Fruit fly (Drosophila melanogaster): ENCODE results near the gene RtcB.

The RtcB gene

dm6 chr2L:19472256-19472655 lies 41.8 kb downstream of the RtcB start:
- TF ChIP-seq CG12768 (GFP tag; optimal IDR thresholded peaks at IDR 0.05) (no peak), tj (GFP tag; optimal IDR thresholded peaks at IDR 0.05) (peak; percentile 100)

DNA sequence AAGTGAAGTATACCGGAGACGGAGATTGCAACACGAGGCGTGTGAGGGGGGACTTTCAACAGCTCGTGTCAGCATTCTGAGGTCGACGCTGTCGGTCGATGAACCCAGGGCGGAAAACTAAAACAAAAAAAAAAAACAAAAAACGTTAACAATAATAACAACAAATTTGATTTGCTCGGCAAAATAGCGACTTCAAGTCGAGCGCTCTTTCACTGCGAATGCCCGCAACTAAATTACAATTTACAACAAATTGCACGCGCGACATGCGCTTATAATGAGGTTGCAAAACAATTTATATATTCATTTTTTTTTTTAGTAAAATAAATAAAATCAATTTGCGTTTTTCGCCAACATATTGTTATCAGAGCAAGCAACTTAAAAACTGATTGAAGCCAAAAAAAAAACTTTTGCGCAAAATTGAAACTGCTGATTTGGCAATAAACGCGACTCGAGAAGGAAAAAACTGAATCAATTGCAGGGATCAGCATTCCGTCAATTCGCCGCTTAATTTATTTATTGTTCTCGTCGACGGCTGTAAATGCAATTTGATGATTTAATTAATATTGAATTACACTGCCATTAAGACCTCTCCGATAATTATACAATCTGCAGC lies 43.1 kb downstream of the RtcB start:
- no peak for TF ChIP-seq Clk (GFP tag; optimal IDR thresholded peaks at IDR 0.05)
- peak; percentile 7 for TF ChIP-seq Mnt (GFP tag; optimal IDR thresholded peaks at IDR 0.05)
- no peak for TF ChIP-seq Hr96 (GFP tag; optimal IDR thresholded peaks at IDR 0.05)
- no peak for TF ChIP-seq CG33017 (tag; optimal IDR thresholded peaks at IDR 0.05)
- peak; percentile 41 for TF ChIP-seq kay (GFP tag; ENCODE audit: borderline replicate concordance)
- no peak for TF ChIP-seq CG12768 (GFP tag; optimal IDR thresholded peaks at IDR 0.05)
- TF ChIP-seq CG7101 (tag; optimal IDR thresholded peaks at IDR 0.05) = no peak
- peak; percentile 100 for TF ChIP-seq tj (GFP tag; optimal IDR thresholded peaks at IDR 0.05)

DNA sequence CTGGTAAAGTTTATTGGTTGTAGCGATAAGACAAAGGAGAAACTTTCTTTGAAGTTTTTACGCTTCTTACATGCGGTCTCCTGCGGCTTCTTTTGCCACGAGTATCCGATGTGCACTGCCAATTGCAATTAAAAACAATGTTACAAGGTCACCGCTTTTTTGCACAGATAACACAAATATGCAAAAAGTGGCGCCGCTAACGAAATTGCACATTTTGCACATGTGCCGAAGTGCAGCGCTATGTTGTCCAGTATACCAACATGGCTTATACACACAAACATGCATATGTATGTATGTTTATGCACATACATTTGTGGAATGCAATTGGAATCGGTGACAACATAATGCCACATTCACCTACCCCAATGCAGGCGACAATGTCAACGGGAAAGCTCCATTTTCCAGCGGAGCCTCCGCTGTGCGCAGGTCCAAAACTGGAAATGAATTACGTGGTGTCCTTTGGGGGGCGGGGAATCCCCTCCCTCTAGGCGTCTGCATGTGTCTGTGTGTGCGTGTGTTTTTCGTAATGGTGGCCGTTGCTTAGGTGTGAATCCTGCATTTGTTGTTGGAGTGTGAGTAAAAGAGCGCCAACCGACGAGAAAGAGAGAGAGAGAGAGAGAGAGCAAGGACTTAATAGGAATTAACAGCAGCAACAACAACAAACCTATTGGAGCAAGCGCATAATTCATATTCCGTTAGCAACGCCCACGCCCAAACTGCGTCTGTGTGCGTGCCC lies 49.0 kb downstream of the RtcB start:
- TF ChIP-seq CG5204 (GFP tag; optimal IDR thresholded peaks at IDR 0.05) (no peak), Mnt (GFP tag; optimal IDR thresholded peaks at IDR 0.05) (no peak), Hr96 (GFP tag; optimal IDR thresholded peaks at IDR 0.05) (no peak), tj (GFP tag; optimal IDR thresholded peaks at IDR 0.05) (peak; percentile 98), pad (GFP tag; optimal IDR thresholded peaks at IDR 0.05) (peak; percentile 74), CG12768 (GFP tag; optimal IDR thresholded peaks at IDR 0.05) (no peak), CG14711 (tag; optimal IDR thresholded peaks at IDR 0.05) (no peak)

- TF ChIP-seq bab1 (GFP tag; optimal IDR thresholded peaks at IDR 0.05) = no peak
- TF ChIP-seq ovo (GFP tag; optimal IDR thresholded peaks at IDR 0.05) = no peak
- TF ChIP-seq cnc (optimal IDR thresholded peaks at IDR 0.05) = no peak
- no peak for TF ChIP-seq Clk (GFP tag; optimal IDR thresholded peaks at IDR 0.05)
- TF ChIP-seq Mnt (GFP tag; optimal IDR thresholded peaks at IDR 0.05) = no peak
- TF ChIP-seq CG5204 (GFP tag; optimal IDR thresholded peaks at IDR 0.05) = no peak
- TF ChIP-seq tj (GFP tag; optimal IDR thresholded peaks at IDR 0.05) = no peak
- no peak for TF ChIP-seq CG33017 (tag; optimal IDR thresholded peaks at IDR 0.05)
- no peak for TF ChIP-seq Crg-1 (GFP tag; optimal IDR thresholded peaks at IDR 0.05)
- TF ChIP-seq Hr96 (GFP tag; optimal IDR thresholded peaks at IDR 0.05) = no peak
- no peak for TF ChIP-seq kay (GFP tag; ENCODE audit: borderline replicate concordance)
- TF ChIP-seq CG1620 (GFP tag; optimal IDR thresholded peaks at IDR 0.05) = no peak
- TF ChIP-seq CG11617 (GFP tag; optimal IDR thresholded peaks at IDR 0.05) = no peak
- no peak for TF ChIP-seq CG14711 (tag; optimal IDR thresholded peaks at IDR 0.05)
- TF ChIP-seq CG7045 (GFP tag; optimal IDR thresholded peaks at IDR 0.05) = no peak
- TF ChIP-seq CG7101 (tag; optimal IDR thresholded peaks at IDR 0.05) = no peak
- TF ChIP-seq toe (GFP tag; optimal IDR thresholded peaks at IDR 0.05) = no peak
- TF ChIP-seq cic (GFP tag; optimal IDR thresholded peaks at IDR 0.05) = no peak
- no peak for TF ChIP-seq pad (GFP tag; optimal IDR thresholded peaks at IDR 0.05)
- no peak for TF ChIP-seq CG12768 (GFP tag; optimal IDR thresholded peaks at IDR 0.05)
Observed at dm6 chr2L:19480406-19481334, 50.2 kb downstream of the RtcB start.
